Fruit fly (Drosophila melanogaster) ovary, adult (tissue): Measurements from ENCODE around the gene CG34012.
A peak's percentile ranks its signal among the peaks of the same experiment; 100 is the strongest.

Experiments used
- CG17801 ChIP-seq: fragments of 200-800 bp; optimal IDR thresholded peaks from 2 replicates; lab custom pipeline; 2019; ENCODE audit warnings: missing biosample characterization, mild to moderate bottlenecking, missing genetic modification characterization, moderate library complexity; ENCODE audit not compliant: partially characterized antibody

The CG34012 gene

dm6 chr3L:11097982-11098663 is 11.2 kb downstream of the CG34012 start, which contains the start of the genes Irbp18 and APP-BP1:
Gene Irbp18 (minus strand): TSS chr3L:11098186.
Gene APP-BP1 (plus strand): TSS chr3L:11098412.
- peak; percentile 91 for TF ChIP-seq CG17801

dm6 chr3L:11096195-11096908 is 13.0 kb downstream of the CG34012 start, which contains the start of the genes CG46439, Iyd and CG33947:
Gene CG46439 (minus strand): TSS chr3L:11096245.
Gene Iyd (minus strand): TSS chr3L:11096245.
Gene CG33947 (plus strand): TSS chr3L:11096496.
- TF ChIP-seq CG17801 = peak; percentile 92

- no peak for TF ChIP-seq CG17801
Observed at dm6 chr3L:11094279-11094678, 15.0 kb downstream of the CG34012 start.

- TF ChIP-seq CG17801 = peak; percentile 54
Observed at dm6 chr3L:11093046-11093520, 16.2 kb downstream of the CG34012 start, which contains the start of gene JIL-1. Gene JIL-1 (minus strand): TSS chr3L:11093193.

dm6 chr3L:11092610-11092961 is 16.7 kb downstream of the CG34012 start:
- no peak for TF ChIP-seq CG17801

- peak; percentile 56 for TF ChIP-seq CG17801
Observed at dm6 chr3L:11091943-11092609, 17.2 kb downstream of the CG34012 start.

dm6 chr3L:11089805-11090440 is 19.4 kb downstream of the CG34012 start:
- TF ChIP-seq CG17801 = peak; percentile 51

dm6 chr3L:11085810-11086209 is 23.5 kb downstream of the CG34012 start:
- TF ChIP-seq CG17801 = no peak

dm6 chr3L:11084557-11085231 is 24.6 kb downstream of the CG34012 start:
- peak; percentile 93 for TF ChIP-seq CG17801

dm6 chr3L:11083605-11084004 is 25.7 kb downstream of the CG34012 start:
- TF ChIP-seq CG17801 = peak; percentile 34

- no peak for TF ChIP-seq CG17801
Observed at dm6 chr3L:11074043-11074853, 35.1 kb downstream of the CG34012 start, which contains the start of the genes Pfdn2 and Noc1. Gene Pfdn2 (minus strand): TSS chr3L:11074388. Gene Noc1 (plus strand): TSS chr3L:11074769.

dm6 chr3L:11071057-11071456 is 38.2 kb downstream of the CG34012 start:
- TF ChIP-seq CG17801 = no peak

- peak; percentile 48 for TF ChIP-seq CG17801
Observed at dm6 chr3L:11070372-11070854, 38.9 kb downstream of the CG34012 start, which contains the start of gene Mocs1. Gene Mocs1 (plus strand): TSS chr3L:11070526.

- no peak for TF ChIP-seq CG17801
Observed at dm6 chr3L:11069764-11070163, 39.5 kb downstream of the CG34012 start, which contains the start of gene CG6310. Gene CG6310 (minus strand): TSS chr3L:11069864.
